Fruit fly (Drosophila melanogaster) whole organism, prepupa: ENCODE results near the gene Phb1.

Source experiments
- Blimp-1 ChIP-seq: fragments of 200-800 bp; sonication (Bioruptor generic); optimal IDR thresholded peaks from 3 replicates; lab custom pipeline; 2017; ENCODE audit warnings: missing biosample characterization, missing genetic modification characterization, mild to moderate bottlenecking, moderate library complexity, missing genetic modification reagents
- CG11294 ChIP-seq: fragments of 200-800 bp; sonication (Bioruptor generic); IDR thresholded peaks from 2 replicates; pipeline ENCODE4 v1.3.6; 2022; ENCODE audit warnings: missing biosample characterization, missing genetic modification characterization
- CG11762 ChIP-seq: fragments of 200-800 bp; sonication (Bioruptor generic); optimal IDR thresholded peaks from 3 replicates; lab custom pipeline; 2016; ENCODE audit warnings: missing biosample characterization, missing genetic modification characterization; ENCODE audit not compliant: insufficient read depth
- CG15336 ChIP-seq: fragments of 200-800 bp; sonication (Bioruptor generic); IDR thresholded peaks from 2 replicates; pipeline ENCODE4 v1.3.6; 2022; ENCODE audit warnings: missing biosample characterization, missing genetic modification characterization
- CG1621 ChIP-seq: fragments of 200-800 bp; sonication (Bioruptor generic); optimal IDR thresholded peaks from 3 replicates; lab custom pipeline; 2018; ENCODE audit warnings: missing biosample characterization, mild to moderate bottlenecking, missing genetic modification characterization
- CG16779 ChIP-seq: fragments of 200-800 bp; sonication (Bioruptor generic); optimal IDR thresholded peaks from 3 replicates; lab custom pipeline; 2017; ENCODE audit warnings: missing biosample characterization, mild to moderate bottlenecking, missing genetic modification characterization
- CG3032 ChIP-seq: fragments of 200-800 bp; optimal IDR thresholded peaks from 2 replicates; lab custom pipeline; 2019; ENCODE audit warnings: missing biosample characterization, mild to moderate bottlenecking, missing genetic modification characterization, moderate library complexity
- CG31627 ChIP-seq: fragments of 200-800 bp; sonication (Bioruptor generic); optimal IDR thresholded peaks from 3 replicates; lab custom pipeline; 2016; ENCODE audit warnings: missing biosample characterization, missing genetic modification characterization
- CG3919 ChIP-seq: fragments of 200-800 bp; sonication (Bioruptor generic); optimal IDR thresholded peaks from 3 replicates; lab custom pipeline; 2016; ENCODE audit warnings: missing biosample characterization, missing genetic modification characterization
- CG4318 ChIP-seq: fragments of 200-800 bp; sonication (Bioruptor generic); optimal IDR thresholded peaks from 3 replicates; lab custom pipeline; 2017; ENCODE audit warnings: missing biosample characterization, mild to moderate bottlenecking, missing genetic modification characterization
- CG6163 ChIP-seq: fragments of 200-800 bp; sonication (Bioruptor generic); IDR thresholded peaks from 3 replicates; pipeline ENCODE4 v1.3.6; 2022; ENCODE audit warnings: missing biosample characterization, missing genetic modification characterization
- CG6276 ChIP-seq: fragments of 200-800 bp; sonication (Bioruptor generic); optimal IDR thresholded peaks from 2 replicates; lab custom pipeline; 2017; ENCODE audit warnings: missing biosample characterization, mild to moderate bottlenecking, missing genetic modification characterization
- CG6854 ChIP-seq: fragments of 200-800 bp; sonication (Bioruptor generic); optimal IDR thresholded peaks from 2 replicates; lab custom pipeline; 2017; ENCODE audit warnings: missing biosample characterization, mild to moderate bottlenecking, missing genetic modification characterization
- CG8119 ChIP-seq: fragments of 200-800 bp; sonication (Bioruptor generic); IDR thresholded peaks from 3 replicates; pipeline ENCODE4 v1.3.6; 2022; ENCODE audit warnings: missing biosample characterization, missing genetic modification characterization
- CG8319 ChIP-seq: fragments of 200-800 bp; sonication (Bioruptor generic); optimal IDR thresholded peaks from 3 replicates; lab custom pipeline; 2016; ENCODE audit warnings: missing biosample characterization, missing genetic modification characterization
- CG8632 ChIP-seq: fragments of 200-800 bp; sonication (Bioruptor generic); optimal IDR thresholded peaks from 3 replicates; lab custom pipeline; 2016; ENCODE audit warnings: missing biosample characterization, missing genetic modification characterization
- CG9139 ChIP-seq: fragments of 200-800 bp; sonication (Bioruptor generic); optimal IDR thresholded peaks from 3 replicates; lab custom pipeline; 2017; ENCODE audit warnings: missing biosample characterization, mild to moderate bottlenecking, missing genetic modification characterization
- Eip75B ChIP-seq: fragments of 200-800 bp; sonication (Bioruptor generic); optimal IDR thresholded peaks from 3 replicates; lab custom pipeline; 2016; ENCODE audit warnings: missing biosample characterization, missing genetic modification characterization
- Eip93F ChIP-seq: fragments of 200-800 bp; sonication (Bioruptor generic); optimal IDR thresholded peaks from 2 replicates; lab custom pipeline; 2016; ENCODE audit warnings: missing biosample characterization, mild to moderate bottlenecking, missing genetic modification characterization
- Ets21C ChIP-seq: fragments of 200-800 bp; sonication (Bioruptor generic); optimal IDR thresholded peaks from 3 replicates; lab custom pipeline; 2016; ENCODE audit warnings: missing biosample characterization, missing genetic modification characterization
- Ets96B ChIP-seq: fragments of 200-800 bp; optimal IDR thresholded peaks from 2 replicates; lab custom pipeline; 2019; ENCODE audit warnings: missing biosample characterization, mild to moderate bottlenecking, missing genetic modification characterization, moderate library complexity
- Gug ChIP-seq: fragments of 200-800 bp; sonication (Bioruptor generic); IDR thresholded peaks from 2 replicates; pipeline ENCODE4 v1.3.6; 2022; ENCODE audit warnings: missing biosample characterization, missing genetic modification characterization
- Hr38 ChIP-seq: sonication (Bioruptor generic); optimal IDR thresholded peaks from 2 replicates; lab custom pipeline; 2016; ENCODE audit warnings: missing biosample characterization, missing genetic modification characterization
- Hr39 ChIP-seq: fragments of 200-800 bp; sonication (Bioruptor generic); optimal IDR thresholded peaks from 2 replicates; lab custom pipeline; 2016; ENCODE audit warnings: missing biosample characterization, missing genetic modification characterization
- Hr4 ChIP-seq: fragments of 200-800 bp; sonication (Bioruptor generic); optimal IDR thresholded peaks from 3 replicates; lab custom pipeline; 2016; ENCODE audit warnings: missing biosample characterization, missing genetic modification characterization
- Met ChIP-seq: fragments of 200-800 bp; sonication (Bioruptor generic); optimal IDR thresholded peaks from 3 replicates; lab custom pipeline; 2016; ENCODE audit warnings: missing biosample characterization, missing genetic modification characterization
- OdsH ChIP-seq: fragments of 200-800 bp; sonication (Bioruptor generic); optimal IDR thresholded peaks from 3 replicates; lab custom pipeline; 2016; ENCODE audit warnings: missing biosample characterization, missing genetic modification characterization
- Sox102F ChIP-seq: fragments of 200-800 bp; sonication (Bioruptor generic); optimal IDR thresholded peaks from 2 replicates; lab custom pipeline; 2016; ENCODE audit warnings: missing biosample characterization, mild to moderate bottlenecking, missing genetic modification characterization
- Sox15 ChIP-seq: fragments of 200-800 bp; sonication (Bioruptor generic); optimal IDR thresholded peaks from 3 replicates; lab custom pipeline; 2016; ENCODE audit warnings: missing biosample characterization, missing genetic modification characterization
- achi ChIP-seq: fragments of 200-800 bp; sonication (Bioruptor generic); optimal IDR thresholded peaks from 3 replicates; lab custom pipeline; 2016; ENCODE audit warnings: missing biosample characterization, missing genetic modification characterization
- acj6 ChIP-seq: fragments of 200-800 bp; sonication (Bioruptor generic); optimal IDR thresholded peaks from 3 replicates; lab custom pipeline; 2016; ENCODE audit warnings: missing biosample characterization, missing genetic modification characterization
- cyc ChIP-seq: fragments of 200-800 bp; sonication (Bioruptor generic); optimal IDR thresholded peaks from 3 replicates; lab custom pipeline; 2016; ENCODE audit warnings: missing biosample characterization, missing genetic modification characterization
- dac ChIP-seq: fragments of 200-800 bp; sonication (Bioruptor generic); optimal IDR thresholded peaks from 2 replicates; lab custom pipeline; 2017; ENCODE audit warnings: missing biosample characterization, mild to moderate bottlenecking, missing genetic modification characterization
- dsx ChIP-seq: fragments of 200-800 bp; optimal IDR thresholded peaks from 3 replicates; lab custom pipeline; 2019; ENCODE audit warnings: missing biosample characterization, mild to moderate bottlenecking, missing genetic modification characterization, moderate library complexity; ENCODE audit not compliant: poor library complexity, severe bottlenecking
- eg ChIP-seq: fragments of 200-800 bp; sonication (Bioruptor generic); IDR thresholded peaks from 3 replicates; pipeline ENCODE4 v1.3.6; 2022; ENCODE audit warnings: missing biosample characterization, missing genetic modification characterization
- esn ChIP-seq: fragments of 200-800 bp; sonication (Bioruptor generic); optimal IDR thresholded peaks from 2 replicates; lab custom pipeline; 2016; ENCODE audit warnings: missing biosample characterization, mild to moderate bottlenecking, missing genetic modification characterization, moderate library complexity
- fd59A ChIP-seq: fragments of 200-800 bp; sonication (Bioruptor generic); optimal IDR thresholded peaks from 2 replicates; lab custom pipeline; 2017; ENCODE audit warnings: missing biosample characterization, mild to moderate bottlenecking, missing genetic modification characterization, missing genetic modification reagents
- fkh ChIP-seq: fragments of 200-800 bp; sonication (Bioruptor generic); optimal IDR thresholded peaks from 3 replicates; lab custom pipeline; 2017; ENCODE audit warnings: missing biosample characterization, mild to moderate bottlenecking, missing genetic modification characterization, moderate library complexity
- lz ChIP-seq: fragments of 200-800 bp; sonication (Bioruptor generic); optimal IDR thresholded peaks from 3 replicates; lab custom pipeline; 2016; ENCODE audit warnings: missing biosample characterization, missing genetic modification characterization
- net ChIP-seq: fragments of 200-800 bp; sonication (Bioruptor generic); optimal IDR thresholded peaks from 3 replicates; lab custom pipeline; 2016; ENCODE audit warnings: missing biosample characterization, missing genetic modification characterization
- pdm3 ChIP-seq: fragments of 200-800 bp; sonication (Bioruptor generic); optimal IDR thresholded peaks from 3 replicates; lab custom pipeline; 2016; ENCODE audit warnings: missing biosample characterization, missing genetic modification characterization
- salr ChIP-seq, 2 experiments: fragments of 200-800 bp; sonication (Bioruptor generic); optimal IDR thresholded peaks; 3 replicates each; lab custom pipeline; 2016 to 2018; ENCODE audit warnings: missing biosample characterization in 2 of 2, missing genetic modification characterization in 2 of 2, mild to moderate bottlenecking in 1 of 2
- spab ChIP-seq: fragments of 200-800 bp; sonication (Bioruptor generic); optimal IDR thresholded peaks from 2 replicates; lab custom pipeline; 2017; ENCODE audit warnings: missing biosample characterization, mild to moderate bottlenecking, missing genetic modification characterization, missing genetic modification reagents
- ss ChIP-seq, 2 experiments: fragments of 200-800 bp; sonication (Bioruptor generic); optimal IDR thresholded peaks; 2 replicates in 1 of 2; 3 replicates in 1 of 2; lab custom pipeline; 2017 to 2018; ENCODE audit warnings: mild to moderate bottlenecking in 2 of 2, missing biosample characterization in 2 of 2, missing genetic modification characterization in 2 of 2, moderate library complexity in 1 of 2
- svp ChIP-seq: fragments of 200-800 bp; sonication (Bioruptor generic); peaks from one replicate; lab custom pipeline; 2016; ENCODE audit warnings: missing biosample characterization, missing genetic modification characterization
- topi ChIP-seq: fragments of 200-800 bp; sonication (Bioruptor generic); optimal IDR thresholded peaks from 3 replicates; lab custom pipeline; 2016; ENCODE audit warnings: missing biosample characterization, missing genetic modification characterization
- vri ChIP-seq: fragments of 200-800 bp; sonication (Bioruptor generic); optimal IDR thresholded peaks from 3 replicates; lab custom pipeline; 2016; ENCODE audit warnings: missing biosample characterization, mild to moderate bottlenecking, missing genetic modification characterization

The Phb1 gene

dm6 chr2L:19163975-19164371 lies 40.3 kb upstream of the Phb1 start:
- no peak for TF ChIP-seq Blimp-1
- no peak for TF ChIP-seq salr (GFP tag; optimal IDR thresholded peaks at IDR 0.05; lab: Kevin White, UChicago)
- no peak for TF ChIP-seq Eip75B (GFP tag; lab: Kevin White, UChicago)
- TF ChIP-seq CG8632: no peak
- TF ChIP-seq CG8119 (GFP tag; lab: Robert Waterston, UW): no peak
- TF ChIP-seq Sox102F (GFP tag; lab: Kevin White, UChicago): no peak
- no peak for TF ChIP-seq topi (GFP tag; lab: Kevin White, UChicago)
- TF ChIP-seq OdsH (GFP tag; lab: Kevin White, UChicago): no peak
- no peak for TF ChIP-seq ss (GFP tag; optimal IDR thresholded peaks at IDR 0.05; lab: Kevin White, UChicago)
- no peak for TF ChIP-seq CG6163 (GFP tag; lab: Robert Waterston, UW)
- TF ChIP-seq CG3032 (tag; lab: Kevin White, UChicago): no peak
- TF ChIP-seq Eip93F (GFP tag; lab: Kevin White, UChicago): no peak
- no peak for TF ChIP-seq Gug (GFP tag; lab: Robert Waterston, UW)
- no peak for TF ChIP-seq CG11762 (GFP tag; lab: Kevin White, UChicago)
- TF ChIP-seq CG1621: no peak

- TF ChIP-seq CG6163 (GFP tag; lab: Robert Waterston, UW): peak; percentile 62; the same call in 2 of the 3 replicates
- TF ChIP-seq Hr4: peak; percentile 34
- no peak for TF ChIP-seq CG3919 (GFP tag; lab: Kevin White, UChicago)
- TF ChIP-seq Met (GFP tag; lab: Kevin White, UChicago): no peak
- no peak for TF ChIP-seq CG31627 (GFP tag; lab: Kevin White, UChicago)
- no peak for TF ChIP-seq achi (GFP tag; lab: Kevin White, UChicago)
- TF ChIP-seq salr (GFP tag; optimal IDR thresholded peaks at IDR 0.05; lab: Kevin White, UChicago): no peak
- no peak for TF ChIP-seq fd59A
- peak; percentile 66 for TF ChIP-seq svp (GFP tag; lab: Kevin White, UChicago)
- no peak for TF ChIP-seq Eip75B (GFP tag; lab: Kevin White, UChicago)
- TF ChIP-seq dac (GFP tag; lab: Kevin White, UChicago): no peak
- TF ChIP-seq Ets96B (tag; lab: Kevin White, UChicago): no peak
- TF ChIP-seq acj6: no peak
- TF ChIP-seq CG1621: no peak
- TF ChIP-seq net (GFP tag; lab: Kevin White, UChicago): no peak
- TF ChIP-seq spab (GFP tag; lab: Kevin White, UChicago): no peak
- TF ChIP-seq CG8632: no peak
- TF ChIP-seq pdm3: peak; percentile 6
- no peak for TF ChIP-seq cyc (GFP tag; lab: Kevin White, UChicago)
- TF ChIP-seq Hr38 (GFP tag; lab: Kevin White, UChicago): no peak
- no peak for TF ChIP-seq esn (GFP tag; lab: Kevin White, UChicago)
- peak in 1 of 2 experiments; percentile 23 for TF ChIP-seq ss (GFP tag; optimal IDR thresholded peaks at IDR 0.05; lab: Kevin White, UChicago)
- TF ChIP-seq Ets21C (GFP tag; lab: Kevin White, UChicago): no peak
- no peak for TF ChIP-seq CG6276 (GFP tag; lab: Kevin White, UChicago)
- TF ChIP-seq CG9139 (GFP tag; lab: Kevin White, UChicago): no peak
- no peak for TF ChIP-seq lz (GFP tag; lab: Kevin White, UChicago)
- TF ChIP-seq CG16779 (tag; lab: Kevin White, UChicago): no peak
- no peak for TF ChIP-seq CG11762 (GFP tag; lab: Kevin White, UChicago)
- TF ChIP-seq vri: no peak
- TF ChIP-seq CG6854 (GFP tag; lab: Kevin White, UChicago): no peak
- no peak for TF ChIP-seq CG11294 (GFP tag; lab: Robert Waterston, UW)
- TF ChIP-seq CG4318 (GFP tag; lab: Kevin White, UChicago): no peak
- TF ChIP-seq CG15336 (GFP tag; lab: Robert Waterston, UW): no peak; the same call in 1 of the 2 replicates
- no peak for TF ChIP-seq fkh
- TF ChIP-seq CG8319 (GFP tag; lab: Kevin White, UChicago): no peak
- peak; percentile 59 for TF ChIP-seq eg (GFP tag; lab: Robert Waterston, UW)
- TF ChIP-seq Sox15 (GFP tag; lab: Kevin White, UChicago): no peak
- no peak for TF ChIP-seq Hr39 (GFP tag; lab: Kevin White, UChicago)
- TF ChIP-seq CG3032 (tag; lab: Kevin White, UChicago): no peak
- peak; percentile 18 for TF ChIP-seq OdsH (GFP tag; lab: Kevin White, UChicago)
- TF ChIP-seq dsx: no peak
Measured at dm6 chr2L:19163143-19163974, 39.7 kb upstream of the Phb1 start.
